Fruit fly (Drosophila melanogaster) whole organism, embryonic: ENCODE data around the gene CG15196.

Source experiments
- Aef1 ChIP-seq: fragments of 200-800 bp; sonication (Bioruptor generic); IDR thresholded peaks from 3 replicates; pipeline ENCODE4 v1.3.6; 2022; ENCODE audit warnings: missing biosample characterization, missing genetic modification characterization
- Asciz ChIP-seq: fragments of 200-800 bp; sonication (Bioruptor generic); optimal IDR thresholded peaks from 2 replicates; lab custom pipeline; 2017; ENCODE audit warnings: missing biosample characterization, mild to moderate bottlenecking, missing genetic modification characterization, missing genetic modification reagents
- BEAF-32 ChIP-seq: fragments of 200-800 bp; sonication (Bioruptor generic); optimal IDR thresholded peaks from 3 replicates; lab custom pipeline; 2017; ENCODE audit warnings: missing biosample characterization, missing genetic modification characterization, mild to moderate bottlenecking, moderate library complexity, missing genetic modification reagents
- CG10431 ChIP-seq: fragments of 200-800 bp; sonication (Bioruptor generic); optimal IDR thresholded peaks from 3 replicates; lab custom pipeline; 2018; ENCODE audit warnings: missing biosample characterization, mild to moderate bottlenecking, missing genetic modification characterization
- CG11247 ChIP-seq: fragments of 200-800 bp; sonication (Bioruptor generic); IDR thresholded peaks from 2 replicates; pipeline ENCODE4 v1.3.6; 2022; ENCODE audit warnings: missing biosample characterization, missing genetic modification characterization
- CG12942 ChIP-seq: fragments of 200-800 bp; sonication (Bioruptor generic); optimal IDR thresholded peaks from 3 replicates; lab custom pipeline; 2016; ENCODE audit warnings: missing biosample characterization, missing genetic modification characterization
- CG13624 ChIP-seq: fragments of 200-800 bp; sonication (Bioruptor generic); optimal IDR thresholded peaks from 2 replicates; lab custom pipeline; 2016; ENCODE audit warnings: missing biosample characterization, missing genetic modification characterization
- CG13894 ChIP-seq: fragments of 200-800 bp; sonication (Bioruptor generic); optimal IDR thresholded peaks from 3 replicates; lab custom pipeline; 2018; ENCODE audit warnings: missing biosample characterization, mild to moderate bottlenecking, missing genetic modification characterization, moderate library complexity
- CG15601 ChIP-seq: fragments of 200-800 bp; sonication (Bioruptor generic); optimal IDR thresholded peaks from 3 replicates; lab custom pipeline; 2019; ENCODE audit warnings: missing biosample characterization, mild to moderate bottlenecking, missing genetic modification characterization, moderate library complexity
- CG16779 ChIP-seq: fragments of 200-800 bp; sonication (Bioruptor generic); IDR thresholded peaks from 2 replicates; pipeline ENCODE4 v1.3.6; 2022; ENCODE audit warnings: missing biosample characterization, missing genetic modification characterization
- CG16815 ChIP-seq: fragments of 200-800 bp; sonication (Bioruptor generic); optimal IDR thresholded peaks from 3 replicates; lab custom pipeline; 2017; ENCODE audit warnings: missing biosample characterization, mild to moderate bottlenecking, missing genetic modification characterization
- CG17802 ChIP-seq: fragments of 200-800 bp; sonication (Bioruptor generic); optimal IDR thresholded peaks from 2 replicates; lab custom pipeline; 2018; ENCODE audit warnings: missing biosample characterization, mild to moderate bottlenecking, missing genetic modification characterization, moderate library complexity
- CG17912 ChIP-seq: fragments of 200-800 bp; sonication (Bioruptor generic); optimal IDR thresholded peaks from 2 replicates; lab custom pipeline; 2018; ENCODE audit warnings: missing biosample characterization, mild to moderate bottlenecking, missing genetic modification characterization
- CG18476 ChIP-seq: fragments of 200-800 bp; sonication (Bioruptor generic); optimal IDR thresholded peaks from 2 replicates; lab custom pipeline; 2016; ENCODE audit warnings: missing biosample characterization, mild to moderate bottlenecking, missing genetic modification characterization
- CG2116 ChIP-seq: fragments of 200-800 bp; sonication (Bioruptor generic); optimal IDR thresholded peaks from 3 replicates; lab custom pipeline; 2018; ENCODE audit warnings: missing biosample characterization, mild to moderate bottlenecking, missing genetic modification characterization
- CG31224 ChIP-seq: fragments of 200-800 bp; sonication (Bioruptor generic); IDR thresholded peaks from 2 replicates; pipeline ENCODE4 v1.3.6; 2022; ENCODE audit warnings: missing biosample characterization, missing genetic modification characterization
- CG3281 ChIP-seq: fragments of 200-800 bp; sonication (Bioruptor generic); optimal IDR thresholded peaks from 3 replicates; lab custom pipeline; 2017; ENCODE audit warnings: missing biosample characterization, mild to moderate bottlenecking, missing genetic modification characterization
- CG34224 ChIP-seq: fragments of 200-800 bp; sonication (Bioruptor generic); IDR thresholded peaks from 3 replicates; pipeline ENCODE4 v1.3.6; 2022; ENCODE audit warnings: missing biosample characterization, missing genetic modification characterization; ENCODE audit not compliant: partially characterized antibody
- CG43689 ChIP-seq: fragments of 200-800 bp; sonication (Bioruptor generic); IDR thresholded peaks from 2 replicates; pipeline ENCODE4 v1.3.6; 2022; ENCODE audit warnings: missing biosample characterization, missing genetic modification characterization
- CG5953 ChIP-seq: fragments of 200-800 bp; sonication (Bioruptor generic); IDR thresholded peaks from 2 replicates; pipeline ENCODE4 v1.3.6; 2022; ENCODE audit warnings: missing biosample characterization, missing genetic modification characterization
- CG6813 ChIP-seq: fragments of 200-800 bp; sonication (Bioruptor generic); optimal IDR thresholded peaks from 2 replicates; lab custom pipeline; 2017; ENCODE audit warnings: missing biosample characterization, missing genetic modification characterization, mild to moderate bottlenecking, moderate library complexity, missing genetic modification reagents
- CG7786 ChIP-seq: fragments of 200-800 bp; sonication (Bioruptor generic); optimal IDR thresholded peaks from 2 replicates; lab custom pipeline; 2016; ENCODE audit warnings: missing biosample characterization, missing genetic modification characterization
- CG7963 ChIP-seq: fragments of 200-800 bp; sonication (Bioruptor generic); IDR thresholded peaks from 3 replicates; pipeline ENCODE4 v1.3.6; 2022; ENCODE audit warnings: missing biosample characterization, missing genetic modification characterization; ENCODE audit not compliant: partially characterized antibody
- CG8388 ChIP-seq: fragments of 200-800 bp; sonication (Bioruptor generic); optimal IDR thresholded peaks from 2 replicates; lab custom pipeline; 2019; ENCODE audit warnings: missing biosample characterization, mild to moderate bottlenecking, missing genetic modification characterization, moderate library complexity
- CG8924 ChIP-seq: fragments of 200-800 bp; optimal IDR thresholded peaks from 3 replicates; lab custom pipeline; 2019; ENCODE audit warnings: missing biosample characterization, mild to moderate bottlenecking, missing genetic modification characterization, moderate library complexity
- Eip74EF ChIP-seq, 2 experiments: fragments of 200-800 bp in 1 of 2; fragments of >200 bp in 1 of 2; sonication (Bioruptor generic) in 1 of 2; optimal IDR thresholded peaks; 2 replicates each; lab custom pipeline; 2017 to 2019; ENCODE audit warnings: missing biosample characterization in 2 of 2, missing genetic modification characterization in 2 of 2, mild to moderate bottlenecking in 1 of 2, moderate library complexity in 1 of 2
- GATAe ChIP-seq: fragments of 200-800 bp; sonication (Bioruptor generic); conservative IDR thresholded peaks from 2 replicates; pipeline ENCODE4 v1.3.6; 2022; ENCODE audit warnings: missing biosample characterization, missing genetic modification characterization
- H15 ChIP-seq: fragments of 200-800 bp; sonication (Bioruptor generic); IDR thresholded peaks from 3 replicates; pipeline ENCODE4 v1.3.6; 2022; ENCODE audit warnings: missing biosample characterization, missing genetic modification characterization
- Mad ChIP-seq: fragments of 200-800 bp; sonication (Bioruptor generic); optimal IDR thresholded peaks from 2 replicates; lab custom pipeline; 2016; ENCODE audit warnings: missing biosample characterization, missing genetic modification characterization
- Mes4 ChIP-seq: fragments of 200-800 bp; sonication (Bioruptor generic); optimal IDR thresholded peaks from 2 replicates; lab custom pipeline; 2016; ENCODE audit warnings: missing biosample characterization, missing genetic modification characterization
- NFAT ChIP-seq: fragments of 200-800 bp; sonication (Bioruptor generic); IDR thresholded peaks from 2 replicates; pipeline ENCODE4 v1.3.6; 2022; ENCODE audit warnings: missing biosample characterization, missing genetic modification characterization
- Oaz ChIP-seq: fragments of 200-800 bp; sonication (Bioruptor generic); IDR thresholded peaks from 2 replicates; pipeline ENCODE4 v1.3.6; 2022; ENCODE audit warnings: missing biosample characterization, missing genetic modification characterization
- Six4 ChIP-seq: fragments of 200-800 bp; sonication (Bioruptor generic); optimal IDR thresholded peaks from 2 replicates; lab custom pipeline; 2016; ENCODE audit warnings: missing biosample characterization, missing genetic modification characterization
- Sry-δ ChIP-seq: fragments of 200-800 bp; sonication (Bioruptor generic); optimal IDR thresholded peaks from 2 replicates; lab custom pipeline; 2016; ENCODE audit warnings: missing biosample characterization, missing genetic modification characterization
- Xrp1 ChIP-seq: fragments of 200-800 bp; sonication (Bioruptor generic); IDR thresholded peaks from 2 replicates; pipeline ENCODE4 v1.3.6; 2022; ENCODE audit warnings: missing biosample characterization, missing genetic modification characterization
- ap ChIP-seq: fragments of 200-800 bp; sonication (Bioruptor generic); IDR thresholded peaks from 2 replicates; pipeline ENCODE4 v1.3.6; 2022; ENCODE audit warnings: missing biosample characterization, missing genetic modification characterization
- ash1 ChIP-seq: fragments of 200-800 bp; sonication (Bioruptor generic); optimal IDR thresholded peaks from 2 replicates; lab custom pipeline; 2018; ENCODE audit warnings: missing biosample characterization, mild to moderate bottlenecking, missing genetic modification characterization
- croc ChIP-seq: fragments of 200-800 bp; sonication (Bioruptor generic); conservative IDR thresholded peaks from 3 replicates; pipeline ENCODE4 v1.3.6; 2022; ENCODE audit warnings: missing biosample characterization, missing genetic modification characterization
- her ChIP-seq: fragments of 200-800 bp; sonication (Bioruptor generic); optimal IDR thresholded peaks from 2 replicates; lab custom pipeline; 2016; ENCODE audit warnings: missing biosample characterization, missing genetic modification characterization
- kay ChIP-seq: fragments of 200-800 bp; sonication (Bioruptor generic); optimal IDR thresholded peaks from 2 replicates; lab custom pipeline; 2016; ENCODE audit warnings: missing biosample characterization, missing genetic modification characterization
- kni ChIP-seq: fragments of 200-800 bp; sonication (Bioruptor generic); optimal IDR thresholded peaks from 3 replicates; lab custom pipeline; 2017; ENCODE audit warnings: mild to moderate bottlenecking, missing biosample characterization, missing genetic modification reagents, missing genetic modification characterization
- nmo ChIP-seq: fragments of 200-800 bp; sonication (Bioruptor generic); optimal IDR thresholded peaks from 2 replicates; lab custom pipeline; 2018; ENCODE audit warnings: missing biosample characterization, mild to moderate bottlenecking, missing genetic modification characterization, moderate library complexity
- pan ChIP-seq, 4 experiments: fragments of >200 bp in 3 of 4; fragments of 200-800 bp in 1 of 4; sonication (Bioruptor generic) in 1 of 4; optimal IDR thresholded peaks in 3 of 4; IDR thresholded peaks in 1 of 4; 2 replicates each; pipeline versions ENCODE4 v1.3.6 to Lab custom; 2017 to 2022; ENCODE audit warnings: missing biosample characterization in 2 of 4, missing genetic modification characterization in 2 of 4, mixed read lengths in 1 of 4
- pita ChIP-seq: fragments of 200-800 bp; sonication (Bioruptor generic); optimal IDR thresholded peaks from 2 replicates; lab custom pipeline; 2017; ENCODE audit warnings: missing biosample characterization, mild to moderate bottlenecking, missing genetic modification characterization
- run ChIP-seq: fragments of 200-800 bp; sonication (Bioruptor generic); optimal IDR thresholded peaks from 3 replicates; lab custom pipeline; 2018; ENCODE audit warnings: missing biosample characterization, mild to moderate bottlenecking, missing genetic modification characterization
- sd ChIP-seq: fragments of 200-800 bp; sonication (Bioruptor generic); optimal IDR thresholded peaks from 3 replicates; lab custom pipeline; 2018; ENCODE audit warnings: missing biosample characterization, mild to moderate bottlenecking, missing genetic modification characterization, moderate library complexity
- sens-2 ChIP-seq: fragments of 200-800 bp; sonication (Bioruptor generic); IDR thresholded peaks from 2 replicates; pipeline ENCODE4 v1.3.6; 2022; ENCODE audit warnings: missing biosample characterization, missing genetic modification characterization
- tgo ChIP-seq: fragments of 200-800 bp; sonication (Bioruptor generic); IDR thresholded peaks from 3 replicates; pipeline ENCODE4 v1.3.6; 2022; ENCODE audit warnings: missing biosample characterization, missing genetic modification characterization
- wor ChIP-seq: fragments of 200-800 bp; sonication (Bioruptor generic); IDR thresholded peaks from 2 replicates; pipeline ENCODE4 v1.3.6; 2022; ENCODE audit warnings: missing biosample characterization, missing genetic modification characterization

CG15196 gene

DNA sequence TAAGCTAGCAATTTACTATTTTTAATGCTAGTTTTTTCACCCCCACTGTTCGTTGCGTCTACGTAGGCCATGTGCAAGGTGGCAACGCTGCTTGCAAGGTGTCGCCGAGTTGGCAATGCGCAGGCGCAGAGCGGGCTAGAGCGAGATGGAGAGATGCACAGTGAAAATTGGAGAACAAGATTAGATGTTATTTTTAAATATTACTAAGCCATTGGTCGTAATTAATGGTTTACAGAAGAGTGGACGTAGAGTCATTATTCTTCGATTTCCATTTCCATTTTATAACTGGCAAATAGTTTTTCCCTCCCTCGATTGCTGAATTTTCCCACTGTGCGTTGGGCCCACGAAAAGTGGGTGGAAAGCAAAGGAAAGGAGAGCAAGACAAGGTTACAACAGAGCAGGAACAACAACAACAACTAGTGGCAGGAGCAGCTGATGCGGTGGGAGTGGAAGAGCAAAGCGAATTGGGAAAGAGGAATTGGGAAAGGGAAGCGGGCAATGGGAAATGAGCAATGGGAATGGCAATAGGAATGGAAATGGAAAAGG is 43.2 kb downstream of the CG15196 start (continued):
- peak; percentile 61 for TF ChIP-seq CG8388 (GFP tag; lab: Kevin White, UChicago)
- TF ChIP-seq run (tag; lab: Kevin White, UChicago), result peak; percentile 30
- peak; percentile 65 for TF ChIP-seq Mad (GFP tag; lab: Kevin White, UChicago)
- TF ChIP-seq CG11247 (GFP tag; lab: Robert Waterston, UW), result peak; percentile 70
- peak; percentile 57 for TF ChIP-seq Asciz
- peak in 1 of 2 experiments; percentile 39 for TF ChIP-seq Eip74EF (GFP tag; optimal IDR thresholded peaks at IDR 0.05; lab: Kevin White, UChicago)
- no peak for TF ChIP-seq pan (optimal IDR thresholded peaks at IDR 0.05; lab: Kevin White, UChicago)
- peak in 1 of 2 experiments; percentile 87 for TF ChIP-seq pan (GFP tag; optimal IDR thresholded peaks at IDR 0.05 in 1 of 2, IDR thresholded peaks at IDR 0.05 in 1 of 2)
- peak; percentile 76 for TF ChIP-seq wor (GFP tag; lab: Robert Waterston, UW)
- TF ChIP-seq sd, result peak; percentile 32
- TF ChIP-seq sens-2 (GFP tag; lab: Robert Waterston, UW), result peak; percentile 85
- peak; percentile 62 for TF ChIP-seq Mes4
- TF ChIP-seq GATAe (GFP tag; lab: Robert Waterston, UW), result no peak
- TF ChIP-seq CG16779 (GFP tag; lab: Robert Waterston, UW), result peak; percentile 43; the same call in 1 of the 2 replicates
- TF ChIP-seq croc, result peak; percentile 70
- peak; percentile 82 for TF ChIP-seq tgo (GFP tag; lab: Robert Waterston, UW)
- TF ChIP-seq CG2116 (GFP tag; lab: Kevin White, UChicago), result no peak
- TF ChIP-seq CG7786, result peak; percentile 55
- TF ChIP-seq Sry-δ (GFP tag; lab: Kevin White, UChicago), result no peak
- peak; percentile 77 for TF ChIP-seq Aef1 (GFP tag; lab: Robert Waterston, UW)
- no peak for TF ChIP-seq CG17912 (GFP tag; lab: Kevin White, UChicago)
- peak; percentile 76 for TF ChIP-seq CG15601
- peak; percentile 38 for TF ChIP-seq CG13894
- TF ChIP-seq CG16815 (GFP tag; lab: Kevin White, UChicago), result peak; percentile 37
- no peak for TF ChIP-seq pita (GFP tag; lab: Kevin White, UChicago)
- TF ChIP-seq ash1 (GFP tag; lab: Kevin White, UChicago), result no peak
- TF ChIP-seq CG12942 (GFP tag; lab: Kevin White, UChicago), result peak; percentile 49
- peak; percentile 40 for TF ChIP-seq CG17802 (tag; lab: Kevin White, UChicago)
- peak; percentile 64 for TF ChIP-seq CG18476 (GFP tag; lab: Kevin White, UChicago)
- peak; percentile 52 for TF ChIP-seq Six4
- TF ChIP-seq her, result peak; percentile 70
- TF ChIP-seq Xrp1 (GFP tag; lab: Robert Waterston, UW), result peak; percentile 91
- TF ChIP-seq kay, result peak; percentile 66
- peak; percentile 73 for TF ChIP-seq CG6813 (GFP tag; lab: Kevin White, UChicago)
- peak; percentile 75; the same call in 1 of the 2 replicates for TF ChIP-seq CG5953
- no peak for TF ChIP-seq CG7963 (GFP tag; lab: Robert Waterston, UW)
- TF ChIP-seq CG13624 (GFP tag; lab: Kevin White, UChicago), result peak; percentile 72
- TF ChIP-seq CG8924 (tag; lab: Kevin White, UChicago), result peak; percentile 75
- no peak for TF ChIP-seq CG34224 (GFP tag; lab: Robert Waterston, UW)
- no peak for TF ChIP-seq CG10431 (GFP tag; lab: Kevin White, UChicago)
- peak; percentile 75 for TF ChIP-seq ap (GFP tag; lab: Robert Waterston, UW)
- no peak for TF ChIP-seq kni (GFP tag; lab: Kevin White, UChicago)
- TF ChIP-seq CG3281 (GFP tag; lab: Kevin White, UChicago), result peak; percentile 63
- no peak for TF ChIP-seq BEAF-32 (GFP tag; lab: Kevin White, UChicago)
- peak; percentile 82 for TF ChIP-seq nmo (GFP tag; lab: Kevin White, UChicago)
- peak; percentile 45; the same call in 1 of the 2 replicates for TF ChIP-seq CG43689 (GFP tag; lab: Robert Waterston, UW)
- peak; percentile 49; the same call in 1 of the 2 replicates for TF ChIP-seq CG31224 (GFP tag; lab: Robert Waterston, UW)
- TF ChIP-seq H15 (GFP tag; lab: Robert Waterston, UW), result peak; percentile 86
- TF ChIP-seq NFAT (GFP tag; lab: Robert Waterston, UW), result peak; percentile 73
- peak; percentile 57; the same call in 1 of the 2 replicates for TF ChIP-seq Oaz (GFP tag; lab: Robert Waterston, UW)
